Worm (Caenorhabditis elegans): ENCODE measurements around the gene C01B10.44.
"Not testable (repeated sequence)": the region's sequence is repeated elsewhere in the genome, so short reads cannot be mapped to it uniquely, and the experiment has no call there.

The C01B10.44 gene

DNA sequence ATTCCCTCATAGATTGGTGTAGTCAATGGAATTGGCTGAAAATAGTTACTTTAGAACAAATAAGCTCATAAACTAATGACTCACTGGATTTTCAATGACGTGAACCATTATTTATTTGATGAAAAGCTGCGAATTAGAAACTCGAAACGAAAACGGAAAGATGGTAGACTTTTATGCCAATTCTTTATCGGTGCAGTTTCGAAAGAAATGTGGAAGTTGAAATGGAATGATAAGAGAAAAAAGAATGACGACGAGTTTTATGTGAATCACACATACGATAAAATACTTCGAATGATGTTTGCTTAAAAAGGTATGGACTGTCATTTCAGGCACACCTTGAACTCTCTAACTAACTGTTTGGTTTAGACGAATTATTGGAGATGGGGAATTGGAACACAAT, 33.5 kb upstream of the C01B10.44 start, which contains the start of the genes lec-11 and irld-7:
Gene lec-11 (minus strand): TSS at position 126 of the 400 bp plus-strand sequence.
Gene irld-7 (plus strand): TSS at position 332 of the 400 bp plus-strand sequence.
- TF ChIP-seq tbx-11 (GFP tag; IDR thresholded peaks at IDR 0.05) (no peak), ceh-36 (tag; optimal IDR thresholded peaks at IDR 0.05) (no peak), sea-1 (GFP tag; conservative IDR thresholded peaks at IDR 0.05) (no peak), flt-1 (GFP tag; IDR thresholded peaks at IDR 0.05) (no peak), ceh-13 (GFP tag; optimal IDR thresholded peaks at IDR 0.05) (no peak), aly-1 (tag; optimal IDR thresholded peaks at IDR 0.05) (no peak), hmg-4 (GFP tag; optimal IDR thresholded peaks at IDR 0.05) (no peak), scrt-1 (GFP tag; IDR thresholded peaks at IDR 0.05) (no peak), hnd-1 (tag; optimal IDR thresholded peaks at IDR 0.05) (no peak), ama-1 (optimal IDR thresholded peaks at IDR 0.05) (no peak), tbx-37 (GFP tag; conservative IDR thresholded peaks at IDR 0.05) (no peak), F13C5.2 (tag; optimal IDR thresholded peaks at IDR 0.05) (no peak)

DNA sequence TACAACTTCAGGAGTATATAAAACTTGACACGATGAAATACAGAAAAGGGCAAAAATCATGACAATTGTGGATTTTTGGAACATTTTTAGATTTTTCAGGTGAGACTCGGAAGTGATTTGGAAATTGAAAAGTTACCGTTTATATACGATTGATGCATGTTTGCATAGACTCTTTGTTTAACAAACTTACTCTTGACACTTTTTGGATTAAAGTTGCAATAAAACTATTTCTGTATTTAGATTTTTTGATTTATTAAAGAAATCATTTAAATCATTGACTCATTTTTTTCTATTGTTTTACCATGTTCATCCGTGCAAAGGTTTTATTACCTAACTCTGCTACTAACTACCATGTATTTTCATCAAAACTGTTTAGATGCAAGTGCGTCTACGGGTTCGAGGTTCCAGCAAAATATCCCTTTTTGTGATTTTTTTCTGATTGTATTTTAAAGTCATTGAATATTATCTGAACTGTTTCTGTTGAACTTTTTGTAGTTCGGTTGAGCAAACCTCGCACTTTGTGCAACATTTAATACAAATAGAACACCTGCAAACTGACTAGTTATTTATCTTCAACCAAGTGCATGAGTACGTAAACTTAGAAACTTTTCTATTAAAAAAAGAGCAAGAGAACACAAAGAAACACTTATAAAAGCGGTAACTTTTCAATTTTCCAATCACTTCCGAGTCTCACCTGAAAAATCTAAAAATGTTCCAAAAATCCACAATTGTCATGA, 32.3 kb upstream of the C01B10.44 start, which contains the start of the genes nspb-1 and nspb-2:
Gene nspb-1 (minus strand): TSS at position 101 of the 737 bp plus-strand sequence.
Gene nspb-2 (plus strand): TSS at position 687 of the 737 bp plus-strand sequence.
- TF ChIP-seq sea-1 (GFP tag; conservative IDR thresholded peaks at IDR 0.05); pes-1 (GFP tag; IDR thresholded peaks at IDR 0.05); tbx-11 (GFP tag; IDR thresholded peaks at IDR 0.05): not testable (repeated sequence)

DNA sequence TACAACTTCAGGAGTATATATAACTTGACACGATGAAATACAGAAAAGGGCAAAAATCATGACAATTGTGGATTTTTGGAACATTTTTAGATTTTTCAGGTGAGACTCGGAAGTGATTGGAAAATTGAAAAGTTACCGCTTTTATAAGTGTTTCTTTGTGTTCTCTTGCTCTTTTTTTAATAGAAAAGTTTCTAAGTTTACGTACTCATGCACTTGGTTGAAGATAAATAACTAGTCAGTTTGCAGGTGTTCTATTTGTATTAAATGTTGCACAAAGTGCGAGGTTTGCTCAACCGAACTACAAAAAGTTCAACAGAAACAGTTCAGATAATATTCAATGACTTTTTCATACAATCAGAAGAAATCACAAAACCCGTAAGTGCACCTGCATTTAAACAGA, 28.6 kb upstream of the C01B10.44 start, which contains the start of gene nspb-3:
Gene nspb-3 (minus strand): TSS at position 101 of the 400 bp plus-strand sequence.
- not testable (repeated sequence) for TF ChIP-seq aly-1 (tag; optimal IDR thresholded peaks at IDR 0.05); ceh-36 (tag; optimal IDR thresholded peaks at IDR 0.05); hmg-4 (GFP tag; optimal IDR thresholded peaks at IDR 0.05)

DNA sequence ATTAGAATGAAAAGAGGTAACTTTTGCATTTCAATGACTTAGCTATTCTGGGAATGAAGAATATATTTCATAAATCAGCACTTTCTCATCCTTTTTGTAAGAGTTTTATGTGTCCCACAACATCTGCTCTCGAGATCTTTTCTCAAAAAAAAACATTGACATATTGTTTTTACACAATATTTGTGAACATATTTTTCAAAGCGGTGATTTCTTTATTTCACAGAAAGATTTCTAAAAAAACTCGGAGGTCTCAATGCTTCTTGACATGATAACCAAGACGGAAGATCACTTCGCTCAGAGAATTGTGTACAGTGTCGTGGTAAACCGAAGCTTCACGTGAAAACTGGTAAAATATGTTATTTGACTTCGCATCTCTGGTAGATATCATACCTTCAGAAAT, 27.6 kb upstream of the C01B10.44 start, which contains the start of gene F38A5.22:
Gene F38A5.22 (minus strand): TSS at position 29 of the 400 bp plus-strand sequence.
- TF ChIP-seq sea-1 (GFP tag; conservative IDR thresholded peaks at IDR 0.05) (no peak), ceh-13 (GFP tag; optimal IDR thresholded peaks at IDR 0.05) (no peak), tbx-11 (GFP tag; IDR thresholded peaks at IDR 0.05) (no peak), B0310.2 (tag; optimal IDR thresholded peaks at IDR 0.05) (no peak), flt-1 (GFP tag; IDR thresholded peaks at IDR 0.05) (no peak), tra-4 (tag; optimal IDR thresholded peaks at IDR 0.05) (no peak), F13C5.2 (tag; optimal IDR thresholded peaks at IDR 0.05) (no peak), tbx-37 (GFP tag; conservative IDR thresholded peaks at IDR 0.05) (no peak)

DNA sequence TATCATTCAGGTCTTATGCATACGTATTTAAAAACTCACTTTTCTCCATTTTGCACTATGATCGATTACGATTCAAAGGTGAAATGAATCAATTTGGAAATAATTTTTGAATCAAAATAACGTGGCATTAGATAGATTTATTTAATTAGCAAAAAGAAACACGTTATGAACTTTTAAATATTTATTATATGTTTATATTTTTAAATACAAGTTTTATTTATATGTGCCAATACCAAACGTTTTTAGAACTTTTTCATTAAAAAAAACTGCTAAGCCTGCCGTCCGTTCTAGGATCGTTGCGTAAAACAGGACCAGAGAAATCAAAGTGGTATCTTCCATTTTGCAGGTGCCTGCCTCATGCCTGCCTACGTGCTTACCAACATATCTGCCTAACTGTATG, 26.2 kb upstream of the C01B10.44 start, which contains the start of gene F38A5.6:
Gene F38A5.6 (minus strand): TSS at position 101 of the 400 bp plus-strand sequence.
- TF ChIP-seq B0310.2 (tag; optimal IDR thresholded peaks at IDR 0.05) (no peak), hmg-4 (GFP tag; optimal IDR thresholded peaks at IDR 0.05) (no peak), ets-7 (tag; optimal IDR thresholded peaks at IDR 0.05) (no peak), tbx-37 (GFP tag; conservative IDR thresholded peaks at IDR 0.05) (no peak), aly-1 (tag; optimal IDR thresholded peaks at IDR 0.05) (no peak), ceh-13 (GFP tag; optimal IDR thresholded peaks at IDR 0.05) (no peak), scrt-1 (GFP tag; IDR thresholded peaks at IDR 0.05) (no peak), F13C5.2 (tag; optimal IDR thresholded peaks at IDR 0.05) (no peak), tbx-11 (GFP tag; IDR thresholded peaks at IDR 0.05) (no peak), tra-4 (tag; optimal IDR thresholded peaks at IDR 0.05) (no peak), ama-1 (optimal IDR thresholded peaks at IDR 0.05) (no peak), flt-1 (GFP tag; IDR thresholded peaks at IDR 0.05) (no peak), ceh-36 (tag; optimal IDR thresholded peaks at IDR 0.05) (no peak), pes-1 (GFP tag; IDR thresholded peaks at IDR 0.05) (no peak), sea-1 (GFP tag; conservative IDR thresholded peaks at IDR 0.05) (no peak), hmbx-1 (tag; optimal IDR thresholded peaks at IDR 0.05) (no peak), hnd-1 (tag; optimal IDR thresholded peaks at IDR 0.05) (no peak)

DNA sequence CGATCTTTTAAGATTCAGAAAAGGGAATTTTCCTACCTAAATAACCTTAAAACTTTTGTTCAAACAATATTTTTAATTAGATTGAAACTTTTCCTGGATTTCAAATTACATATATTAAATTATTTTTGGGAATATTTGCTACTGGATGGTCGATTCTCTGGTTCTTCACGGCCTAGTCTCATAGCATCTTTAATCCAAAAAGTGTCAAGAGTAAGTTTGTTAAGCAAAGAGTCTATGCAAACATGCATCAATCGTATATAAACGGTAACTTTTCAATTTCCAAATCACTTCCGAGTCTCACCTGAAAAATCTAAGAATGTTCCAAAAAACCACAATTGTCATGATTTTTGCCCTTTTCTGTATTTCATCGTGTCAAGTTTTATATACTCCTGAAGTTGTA, 25.6 kb upstream of the C01B10.44 start, which contains the start of gene nspb-4:
Gene nspb-4 (plus strand): TSS at position 301 of the 400 bp plus-strand sequence.
- not testable (repeated sequence) for TF ChIP-seq tbx-37 (GFP tag; conservative IDR thresholded peaks at IDR 0.05); ama-1 (optimal IDR thresholded peaks at IDR 0.05); pes-1 (GFP tag; IDR thresholded peaks at IDR 0.05)

DNA sequence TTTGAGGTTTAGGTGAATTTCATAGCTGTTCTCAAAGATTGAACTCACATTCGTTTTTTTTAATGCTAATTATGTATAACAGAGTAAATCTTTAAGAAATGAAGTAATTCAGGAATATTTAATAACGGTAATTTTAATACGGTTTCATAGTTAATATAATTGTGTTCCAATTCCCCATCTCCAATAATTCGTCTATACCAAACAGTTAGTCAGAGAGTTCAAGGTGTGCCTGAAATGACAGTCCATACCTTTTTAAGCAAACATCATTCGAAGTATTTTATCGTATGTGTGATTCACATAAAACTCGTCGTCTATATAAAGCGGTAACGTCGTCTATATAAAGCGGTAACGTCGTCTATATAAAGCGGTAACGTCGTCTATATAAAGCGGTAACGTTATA, 24.8 kb upstream of the C01B10.44 start, which contains the start of gene nspb-5:
Gene nspb-5 (plus strand): TSS at position 301 of the 400 bp plus-strand sequence.
- TF ChIP-seq ama-1 (optimal IDR thresholded peaks at IDR 0.05); sea-1 (GFP tag; conservative IDR thresholded peaks at IDR 0.05); aly-1 (tag; optimal IDR thresholded peaks at IDR 0.05): not testable (repeated sequence)

DNA sequence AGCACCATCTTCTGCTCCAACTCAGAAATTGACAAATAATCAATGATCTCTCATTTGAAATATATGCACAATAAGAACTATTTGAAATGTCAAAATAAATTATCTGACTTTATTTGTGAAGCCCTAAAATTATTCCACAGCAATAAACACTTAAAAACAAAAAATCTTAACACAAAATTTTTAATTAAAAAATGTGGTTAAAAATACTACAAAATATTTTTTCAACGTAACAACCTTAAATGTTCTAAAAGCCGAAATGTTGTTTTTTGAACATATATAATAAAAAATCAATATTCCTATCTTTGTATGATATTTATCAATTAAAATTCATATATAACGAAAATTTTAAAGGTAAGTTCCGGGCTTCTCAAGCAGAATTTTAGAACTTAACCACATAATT, 24.0 kb upstream of the C01B10.44 start, which contains the start of gene F38A5.8:
Gene F38A5.8 (plus strand): TSS at position 301 of the 400 bp plus-strand sequence.
- TF ChIP-seq tbx-11 (GFP tag; IDR thresholded peaks at IDR 0.05): no peak
- no peak for TF ChIP-seq sea-1 (GFP tag; conservative IDR thresholded peaks at IDR 0.05)
- TF ChIP-seq hmbx-1 (tag; optimal IDR thresholded peaks at IDR 0.05): no peak
- no peak for TF ChIP-seq hnd-1 (tag; optimal IDR thresholded peaks at IDR 0.05)
- no peak for TF ChIP-seq pes-1 (GFP tag; IDR thresholded peaks at IDR 0.05)
- TF ChIP-seq ceh-13 (GFP tag; optimal IDR thresholded peaks at IDR 0.05): no peak
- TF ChIP-seq hmg-4 (GFP tag; optimal IDR thresholded peaks at IDR 0.05): no peak
- no peak for TF ChIP-seq F13C5.2 (tag; optimal IDR thresholded peaks at IDR 0.05)
- no peak for TF ChIP-seq scrt-1 (GFP tag; IDR thresholded peaks at IDR 0.05)
- no peak for TF ChIP-seq B0310.2 (tag; optimal IDR thresholded peaks at IDR 0.05)
- TF ChIP-seq tra-4 (tag; optimal IDR thresholded peaks at IDR 0.05): no peak
- no peak for TF ChIP-seq aly-1 (tag; optimal IDR thresholded peaks at IDR 0.05)
- TF ChIP-seq flt-1 (GFP tag; IDR thresholded peaks at IDR 0.05): no peak
